Fruit fly (Drosophila melanogaster) whole organism, embryonic: ENCODE measurements around the gene CG13601.

Experiments
- Asciz ChIP-seq: fragments of 200-800 bp; sonication (Bioruptor generic); optimal IDR thresholded peaks from 2 replicates; lab custom pipeline; 2017; ENCODE audit warnings: missing biosample characterization, mild to moderate bottlenecking, missing genetic modification characterization, missing genetic modification reagents
- BtbVII ChIP-seq: fragments of 200-800 bp; sonication (Bioruptor generic); optimal IDR thresholded peaks from 3 replicates; lab custom pipeline; 2017; ENCODE audit warnings: missing biosample characterization, mild to moderate bottlenecking, missing genetic modification characterization
- CG11085 ChIP-seq: fragments of 200-800 bp; sonication (Bioruptor generic); IDR thresholded peaks from 2 replicates; pipeline ENCODE4 v1.3.6; 2022; ENCODE audit warnings: missing biosample characterization, missing genetic modification characterization
- CG11093 ChIP-seq: fragments of 200-800 bp; sonication (Bioruptor generic); IDR thresholded peaks from 3 replicates; pipeline ENCODE4 v1.3.6; 2022; ENCODE audit warnings: missing biosample characterization, missing genetic modification characterization
- CG12391 ChIP-seq: fragments of 200-800 bp; sonication (Bioruptor generic); optimal IDR thresholded peaks from 3 replicates; lab custom pipeline; 2018; ENCODE audit warnings: missing biosample characterization, mild to moderate bottlenecking, missing genetic modification characterization, moderate library complexity
- CG17186 ChIP-seq: fragments of 200-800 bp; sonication (Bioruptor generic); optimal IDR thresholded peaks from 3 replicates; lab custom pipeline; 2017; ENCODE audit warnings: missing biosample characterization, missing genetic modification reagents, missing genetic modification characterization
- CG17568 ChIP-seq: fragments of 200-800 bp; sonication (Bioruptor generic); optimal IDR thresholded peaks from 2 replicates; lab custom pipeline; 2018; ENCODE audit warnings: missing biosample characterization, mild to moderate bottlenecking, missing genetic modification characterization, moderate library complexity
- CG2120 ChIP-seq: fragments of 200-800 bp; sonication (Bioruptor generic); optimal IDR thresholded peaks from 3 replicates; lab custom pipeline; 2016; ENCODE audit warnings: missing biosample characterization, missing genetic modification characterization
- CG31441 ChIP-seq: fragments of 200-800 bp; sonication (Bioruptor generic); IDR thresholded peaks from 2 replicates; pipeline ENCODE4 v1.3.6; 2022; ENCODE audit warnings: missing biosample characterization, missing genetic modification characterization
- CG32532 ChIP-seq: fragments of 200-800 bp; sonication (Bioruptor generic); IDR thresholded peaks from 2 replicates; pipeline ENCODE4 v1.3.6; 2022; ENCODE audit warnings: missing biosample characterization, missing genetic modification characterization
- CG4360 ChIP-seq: fragments of 200-800 bp; sonication (Bioruptor generic); IDR thresholded peaks from 2 replicates; pipeline ENCODE4 v1.3.6; 2022; ENCODE audit warnings: missing biosample characterization, missing genetic modification characterization
- CG4424 ChIP-seq: fragments of 200-800 bp; sonication (Bioruptor generic); optimal IDR thresholded peaks from 3 replicates; lab custom pipeline; 2016; ENCODE audit warnings: missing biosample characterization, missing genetic modification characterization
- CG5180 ChIP-seq: fragments of 200-800 bp; sonication (Bioruptor generic); optimal IDR thresholded peaks from 3 replicates; lab custom pipeline; 2017; ENCODE audit warnings: missing biosample characterization, missing genetic modification characterization, mild to moderate bottlenecking, moderate library complexity, missing genetic modification reagents
- CG6654 ChIP-seq: fragments of 200-800 bp; sonication (Bioruptor generic); optimal IDR thresholded peaks from 2 replicates; lab custom pipeline; 2017; ENCODE audit warnings: missing biosample characterization, mild to moderate bottlenecking, missing genetic modification characterization
- CG8281 ChIP-seq: fragments of 200-800 bp; sonication (Bioruptor generic); optimal IDR thresholded peaks from 2 replicates; lab custom pipeline; 2018; ENCODE audit warnings: missing biosample characterization, mild to moderate bottlenecking, missing genetic modification characterization, moderate library complexity
- CG8765 ChIP-seq: fragments of 200-800 bp; sonication (Bioruptor generic); IDR thresholded peaks from 2 replicates; pipeline ENCODE4 v1.3.6; 2022; ENCODE audit warnings: missing biosample characterization, missing genetic modification characterization
- CG8944 ChIP-seq: fragments of 200-800 bp; sonication (Bioruptor generic); optimal IDR thresholded peaks from 3 replicates; lab custom pipeline; 2016; ENCODE audit warnings: missing biosample characterization, missing genetic modification characterization
- CG9727 ChIP-seq: fragments of 200-800 bp; sonication (Bioruptor generic); optimal IDR thresholded peaks from 3 replicates; lab custom pipeline; 2017; ENCODE audit warnings: missing biosample characterization, mild to moderate bottlenecking, missing genetic modification characterization
- CHES-1-like ChIP-seq: fragments of 200-800 bp; sonication (Bioruptor generic); optimal IDR thresholded peaks from 2 replicates; lab custom pipeline; 2016; ENCODE audit warnings: missing biosample characterization, missing genetic modification characterization
- D19A ChIP-seq: fragments of 200-800 bp; optimal IDR thresholded peaks from 3 replicates; lab custom pipeline; 2019; ENCODE audit warnings: missing biosample characterization, mild to moderate bottlenecking, missing genetic modification characterization, moderate library complexity
- Dfd ChIP-seq, 2 experiments: fragments of >200 bp; optimal IDR thresholded peaks; 2 replicates each; lab custom pipeline; 2017; ENCODE audit warnings: missing biosample characterization in 2 of 2, missing genetic modification characterization in 2 of 2
- Gsc ChIP-seq: fragments of 200-800 bp; sonication (Bioruptor generic); IDR thresholded peaks from 2 replicates; pipeline ENCODE4 v1.3.6; 2022; ENCODE audit warnings: missing biosample characterization, missing genetic modification characterization
- Gug ChIP-seq: fragments of 200-800 bp; sonication (Bioruptor generic); IDR thresholded peaks from 4 replicates; pipeline ENCODE4 v1.3.6; 2022; ENCODE audit warnings: missing biosample characterization, missing genetic modification characterization
- HmgD ChIP-seq: fragments of 200-800 bp; sonication (Bioruptor generic); optimal IDR thresholded peaks from 3 replicates; lab custom pipeline; 2016; ENCODE audit warnings: missing biosample characterization, missing genetic modification characterization
- Hsf ChIP-seq: fragments of 200-800 bp; sonication (Bioruptor generic); optimal IDR thresholded peaks from 3 replicates; lab custom pipeline; 2016; ENCODE audit warnings: missing biosample characterization, missing genetic modification characterization
- Nf-YA ChIP-seq: fragments of 200-800 bp; sonication (Bioruptor generic); IDR thresholded peaks from 2 replicates; pipeline ENCODE4 v1.3.6; 2022; ENCODE audit warnings: missing biosample characterization, missing genetic modification characterization
- Rfx ChIP-seq: fragments of 200-800 bp; sonication (Bioruptor generic); IDR thresholded peaks from 2 replicates; pipeline ENCODE4 v1.3.6; 2022; ENCODE audit warnings: missing biosample characterization, missing genetic modification characterization
- Xbp1 ChIP-seq: fragments of 200-800 bp; sonication (Bioruptor generic); optimal IDR thresholded peaks from 3 replicates; lab custom pipeline; 2016; ENCODE audit warnings: missing biosample characterization, mild to moderate bottlenecking, missing genetic modification characterization
- bowl ChIP-seq: fragments of 200-800 bp; sonication (Bioruptor generic); IDR thresholded peaks from 2 replicates; pipeline ENCODE4 v1.3.6; 2022; ENCODE audit warnings: missing biosample characterization, missing genetic modification characterization
- br ChIP-seq: fragments of >200 bp; optimal IDR thresholded peaks from 2 replicates; lab custom pipeline; 2017
- bsh ChIP-seq, 2 experiments: fragments of 200-800 bp; sonication (Bioruptor generic); optimal IDR thresholded peaks; 2 replicates each; lab custom pipeline; 2017 to 2018; ENCODE audit warnings: mild to moderate bottlenecking in 2 of 2, missing biosample characterization in 2 of 2, missing genetic modification characterization in 2 of 2, moderate library complexity in 1 of 2
- dm ChIP-seq: fragments of 200-800 bp; sonication (Bioruptor generic); optimal IDR thresholded peaks from 3 replicates; lab custom pipeline; 2016; ENCODE audit warnings: missing biosample characterization, missing genetic modification characterization
- grau ChIP-seq: fragments of 200-800 bp; optimal IDR thresholded peaks from 3 replicates; lab custom pipeline; 2019; ENCODE audit warnings: missing biosample characterization, mild to moderate bottlenecking, missing genetic modification characterization, moderate library complexity
- gsb-n ChIP-seq: fragments of 200-800 bp; sonication (Bioruptor generic); optimal IDR thresholded peaks from 3 replicates; lab custom pipeline; 2018; ENCODE audit warnings: missing biosample characterization, mild to moderate bottlenecking, missing genetic modification characterization
- hb ChIP-seq: fragments of 200-800 bp; sonication (Bioruptor generic); IDR thresholded peaks from 3 replicates; pipeline ENCODE4 v1.3.6; 2022; ENCODE audit warnings: missing biosample characterization, missing genetic modification characterization; ENCODE audit not compliant: partially characterized antibody
- hbn ChIP-seq: fragments of 200-800 bp; sonication (Bioruptor generic); IDR thresholded peaks from 2 replicates; pipeline ENCODE4 v1.3.6; 2022; ENCODE audit warnings: missing biosample characterization, missing genetic modification characterization; ENCODE audit not compliant: partially characterized antibody
- her ChIP-seq: fragments of 200-800 bp; sonication (Bioruptor generic); optimal IDR thresholded peaks from 2 replicates; lab custom pipeline; 2016; ENCODE audit warnings: missing biosample characterization, missing genetic modification characterization
- ind ChIP-seq: fragments of 200-800 bp; sonication (Bioruptor generic); optimal IDR thresholded peaks from 3 replicates; lab custom pipeline; 2016; ENCODE audit warnings: missing biosample characterization, missing genetic modification characterization
- lmd ChIP-seq: fragments of 200-800 bp; sonication (Bioruptor generic); IDR thresholded peaks from 2 replicates; pipeline ENCODE4 v1.3.6; 2022; ENCODE audit warnings: missing biosample characterization, missing genetic modification characterization
- lov ChIP-seq, 2 experiments: fragments of 200-800 bp in 1 of 2; fragments of >200 bp in 1 of 2; sonication (Bioruptor generic) in 1 of 2; IDR thresholded peaks in 1 of 2; optimal IDR thresholded peaks in 1 of 2; 2 replicates in 1 of 2; 3 replicates in 1 of 2; pipeline versions ENCODE4 v1.3.6 to Lab custom; 2017 to 2022; ENCODE audit warnings: missing biosample characterization in 1 of 2, missing genetic modification characterization in 1 of 2
- nerfin-1 ChIP-seq: fragments of 200-800 bp; sonication (Bioruptor generic); optimal IDR thresholded peaks from 3 replicates; lab custom pipeline; 2019; ENCODE audit warnings: missing biosample characterization, mild to moderate bottlenecking, missing genetic modification characterization, moderate library complexity
- nmo ChIP-seq: fragments of 200-800 bp; sonication (Bioruptor generic); optimal IDR thresholded peaks from 2 replicates; lab custom pipeline; 2018; ENCODE audit warnings: missing biosample characterization, mild to moderate bottlenecking, missing genetic modification characterization, moderate library complexity
- pan ChIP-seq, 4 experiments: fragments of >200 bp in 3 of 4; fragments of 200-800 bp in 1 of 4; sonication (Bioruptor generic) in 1 of 4; optimal IDR thresholded peaks in 3 of 4; IDR thresholded peaks in 1 of 4; 2 replicates each; pipeline versions ENCODE4 v1.3.6 to Lab custom; 2017 to 2022; ENCODE audit warnings: missing biosample characterization in 2 of 4, missing genetic modification characterization in 2 of 4, mixed read lengths in 1 of 4
- prd ChIP-seq, 3 experiments: fragments of >200 bp in 2 of 3; fragments of 200-800 bp in 1 of 3; sonication (Bioruptor generic) in 1 of 3; optimal IDR thresholded peaks in 2 of 3; IDR thresholded peaks in 1 of 3; 2 replicates in 2 of 3; 3 replicates in 1 of 3; pipeline versions ENCODE4 v1.3.6 to Lab custom; 2017 to 2022; ENCODE audit warnings: missing biosample characterization in 1 of 3, missing genetic modification characterization in 1 of 3
- sisA ChIP-seq: fragments of 200-800 bp; sonication (Bioruptor generic); IDR thresholded peaks from 2 replicates; pipeline ENCODE4 v1.3.6; 2022; ENCODE audit warnings: missing biosample characterization, missing genetic modification characterization
- slbo ChIP-seq: fragments of 200-800 bp; sonication (Bioruptor generic); IDR thresholded peaks from 2 replicates; pipeline ENCODE4 v1.3.6; 2022; ENCODE audit warnings: missing biosample characterization, missing genetic modification characterization
- twi ChIP-seq: fragments of 200-800 bp; optimal IDR thresholded peaks from 2 replicates; lab custom pipeline; 2019; ENCODE audit warnings: missing biosample characterization, mild to moderate bottlenecking, missing genetic modification characterization, moderate library complexity
- unpg ChIP-seq: fragments of 200-800 bp; sonication (Bioruptor generic); optimal IDR thresholded peaks from 3 replicates; lab custom pipeline; 2018; ENCODE audit warnings: missing biosample characterization, mild to moderate bottlenecking, missing genetic modification characterization, moderate library complexity
- zen ChIP-seq: fragments of 200-800 bp; sonication (Bioruptor generic); optimal IDR thresholded peaks from 3 replicates; lab custom pipeline; 2018; ENCODE audit warnings: missing biosample characterization, mild to moderate bottlenecking, missing genetic modification characterization, moderate library complexity
- zfh1 ChIP-seq: fragments of 200-800 bp; sonication (Bioruptor generic); IDR thresholded peaks from 3 replicates; pipeline ENCODE4 v1.3.6; 2022; ENCODE audit warnings: missing biosample characterization, missing genetic modification characterization

CG13601 gene

dm6 chr3R:23927429-23927828 lies at the start of gene CG13601 (continued):
- TF ChIP-seq slbo (peak; percentile 77), nerfin-1 (tag; lab: Kevin White, UChicago) (peak; percentile 17), gsb-n (tag; lab: Kevin White, UChicago) (peak; percentile 10), CHES-1-like (no peak), CG8281 (tag; lab: Kevin White, UChicago) (no peak), Gug (GFP tag; lab: Robert Waterston, UW) (peak; percentile 56; the same call in 1 of the 4 replicates), bowl (GFP tag; lab: Robert Waterston, UW) (no peak), grau (tag; lab: Kevin White, UChicago) (peak; percentile 71), CG31441 (0 out of 2 replicates have a peak, but pooled peaks have one; percentile 11), Gsc (GFP tag; lab: Robert Waterston, UW) (no peak), Rfx (GFP tag; lab: Robert Waterston, UW) (peak; percentile 75), zfh1 (no peak), prd (optimal IDR thresholded peaks at IDR 0.05; lab: Kevin White, UChicago) (no peak), prd (GFP tag; IDR thresholded peaks at IDR 0.05; lab: Robert Waterston, UW) (peak; percentile 31; the same call in 1 of the 3 replicates), twi (tag; lab: Kevin White, UChicago) (no peak), Dfd (GFP tag; optimal IDR thresholded peaks at IDR 0.05; lab: Kevin White, UChicago) (no peak), Hsf (GFP tag; lab: Kevin White, UChicago) (no peak), br (lab: Kevin White, UChicago) (no peak), CG2120 (GFP tag; lab: Kevin White, UChicago) (peak; percentile 55), Asciz (GFP tag; lab: Kevin White, UChicago) (no peak), CG12391 (peak; percentile 49), CG11093 (no peak), CG4360 (GFP tag; lab: Robert Waterston, UW) (no peak), dm (GFP tag; lab: Kevin White, UChicago) (no peak), nmo (GFP tag; lab: Kevin White, UChicago) (peak; percentile 33), CG8765 (GFP tag; lab: Robert Waterston, UW) (no peak), CG32532 (GFP tag; lab: Robert Waterston, UW) (peak; percentile 41), D19A (tag; lab: Kevin White, UChicago) (peak; percentile 48), CG8944 (GFP tag; lab: Kevin White, UChicago) (no peak), lov (optimal IDR thresholded peaks at IDR 0.05; lab: Kevin White, UChicago) (no peak), lov (GFP tag; IDR thresholded peaks at IDR 0.05; lab: Robert Waterston, UW) (no peak), CG5180 (no peak), HmgD (GFP tag; lab: Kevin White, UChicago) (no peak), Xbp1 (GFP tag; lab: Kevin White, UChicago) (peak; percentile 53), BtbVII (GFP tag; lab: Kevin White, UChicago) (no peak), pan (optimal IDR thresholded peaks at IDR 0.05; lab: Kevin White, UChicago) (no peak), pan (GFP tag; optimal IDR thresholded peaks at IDR 0.05 in 1 of 2, IDR thresholded peaks at IDR 0.05 in 1 of 2) (peak in 1 of 2 experiments; percentile 35), sisA (GFP tag; lab: Robert Waterston, UW) (no peak), CG11085 (GFP tag; lab: Robert Waterston, UW) (no peak), lmd (peak; percentile 48; the same call in 1 of the 2 replicates), hbn (GFP tag; lab: Robert Waterston, UW) (peak; percentile 82), hb (GFP tag; lab: Robert Waterston, UW) (peak; percentile 79), unpg (GFP tag; lab: Kevin White, UChicago) (peak; percentile 14), CG17186 (peak; percentile 89), CG17568 (GFP tag; lab: Kevin White, UChicago) (no peak), CG6654 (GFP tag; lab: Kevin White, UChicago) (no peak), zen (tag; lab: Kevin White, UChicago) (no peak), CG9727 (peak; percentile 8), her (no peak), Nf-YA (GFP tag; lab: Robert Waterston, UW) (no peak), CG4424 (GFP tag; lab: Kevin White, UChicago) (no peak), ind (GFP tag; lab: Kevin White, UChicago) (peak; percentile 9), bsh (GFP tag; optimal IDR thresholded peaks at IDR 0.05; lab: Kevin White, UChicago) (peak in 1 of 2 experiments; percentile 18)
